Worm (Caenorhabditis elegans): Measurements from ENCODE around the gene smex-1.

The smex-1 gene

ce11 chrV:8271995-8272394 lies 23.8 kb downstream of the smex-1 start, which contains the start of gene asp-5:
asp-5 (plus strand) TSS chrV:8272385.
- TF ChIP-seq him-1 (tag; optimal IDR thresholded peaks at IDR 0.05) (no peak), W03F9.2 (tag; optimal IDR thresholded peaks at IDR 0.05) (no peak), dao-5 (tag; optimal IDR thresholded peaks at IDR 0.05) (no peak)

ce11 chrV:8271395-8271794 lies 24.4 kb downstream of the smex-1 start:
- TF ChIP-seq dao-5 (tag; optimal IDR thresholded peaks at IDR 0.05) (no peak), him-1 (tag; optimal IDR thresholded peaks at IDR 0.05) (no peak), W03F9.2 (tag; optimal IDR thresholded peaks at IDR 0.05) (no peak)

- TF ChIP-seq him-1 (tag; optimal IDR thresholded peaks at IDR 0.05) (no peak), dao-5 (tag; optimal IDR thresholded peaks at IDR 0.05) (no peak), W03F9.2 (tag; optimal IDR thresholded peaks at IDR 0.05) (no peak)
Measured at ce11 chrV:8269878-8270277, 25.9 kb downstream of the smex-1 start.

DNA sequence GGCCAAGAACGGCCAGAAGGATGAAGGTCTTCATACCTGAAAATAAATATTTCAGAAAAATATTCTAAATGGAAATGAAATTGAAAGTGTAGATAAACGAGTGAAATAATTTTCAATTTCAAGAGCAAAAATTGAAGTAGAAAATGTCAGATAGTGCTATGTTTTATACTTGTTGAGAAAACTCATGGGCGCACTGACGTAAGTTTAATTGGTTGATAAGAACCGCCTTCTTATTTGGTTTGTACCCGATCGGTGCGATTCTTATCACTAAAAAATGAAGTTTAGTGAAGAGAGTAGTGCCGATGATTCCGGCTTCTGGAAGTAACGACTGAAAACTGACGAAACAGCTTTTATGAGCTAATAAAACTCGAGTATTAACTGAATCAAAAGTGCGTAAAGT lies 26.9 kb downstream of the smex-1 start, which contains the start of the genes asp-6 and asp-12:
Gene asp-6, minus strand, starts transcription at position 36 of the 400 bp plus-strand sequence.
Gene asp-12, plus strand, starts transcription at position 309 of the 400 bp plus-strand sequence.
- TF ChIP-seq W03F9.2 (tag; optimal IDR thresholded peaks at IDR 0.05) = no peak
- TF ChIP-seq dao-5 (tag; optimal IDR thresholded peaks at IDR 0.05) = no peak

- TF ChIP-seq him-1 (tag; optimal IDR thresholded peaks at IDR 0.05) = no peak
- TF ChIP-seq W03F9.2 (tag; optimal IDR thresholded peaks at IDR 0.05) = no peak
- TF ChIP-seq dao-5 (tag; optimal IDR thresholded peaks at IDR 0.05) = no peak
Measured at ce11 chrV:8267275-8267674, 28.5 kb downstream of the smex-1 start.

- TF ChIP-seq W03F9.2 (tag; optimal IDR thresholded peaks at IDR 0.05) (no peak), dao-5 (tag; optimal IDR thresholded peaks at IDR 0.05) (no peak), him-1 (tag; optimal IDR thresholded peaks at IDR 0.05) (no peak)
Measured at ce11 chrV:8266232-8266631, 29.5 kb downstream of the smex-1 start, which contains the start of gene F21F8.5. F21F8.5 (minus strand) TSS chrV:8266332.

DNA sequence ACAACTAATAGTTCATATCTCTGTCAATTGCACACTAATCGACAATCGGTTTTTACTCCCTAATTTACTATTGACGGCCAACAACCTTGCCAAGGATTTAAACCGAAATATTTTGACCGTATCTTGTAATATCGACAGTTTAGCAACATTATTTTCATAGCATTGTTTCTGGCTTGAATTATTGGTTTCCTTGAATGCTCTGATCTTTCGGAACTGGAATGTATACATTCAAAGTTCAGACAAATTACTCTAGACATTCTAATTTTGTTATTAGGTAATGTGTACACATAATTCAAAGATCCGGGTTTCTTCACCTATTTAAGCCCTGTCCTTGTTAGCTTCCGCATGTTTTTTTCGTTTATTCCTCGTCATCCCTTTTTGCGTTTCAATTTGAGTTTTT lies 31.8 kb downstream of the smex-1 start, which contains the start of gene C16D9.9:
Gene C16D9.9, plus strand, starts transcription at position 301 of the 400 bp plus-strand sequence.
- no peak for TF ChIP-seq him-1 (tag; optimal IDR thresholded peaks at IDR 0.05)
- TF ChIP-seq dao-5 (tag; optimal IDR thresholded peaks at IDR 0.05) = no peak
- no peak for TF ChIP-seq W03F9.2 (tag; optimal IDR thresholded peaks at IDR 0.05)

ce11 chrV:8263466-8263865 lies 32.3 kb downstream of the smex-1 start, which contains the start of gene C16D9.8:
C16D9.8 (minus strand) TSS chrV:8263566.
- TF ChIP-seq dao-5 (tag; optimal IDR thresholded peaks at IDR 0.05) (no peak), W03F9.2 (tag; optimal IDR thresholded peaks at IDR 0.05) (no peak), him-1 (tag; optimal IDR thresholded peaks at IDR 0.05) (no peak)

ce11 chrV:8262212-8262611 lies 33.6 kb downstream of the smex-1 start:
- TF ChIP-seq him-1 (tag; optimal IDR thresholded peaks at IDR 0.05) (no peak), W03F9.2 (tag; optimal IDR thresholded peaks at IDR 0.05) (no peak), dao-5 (tag; optimal IDR thresholded peaks at IDR 0.05) (no peak)

DNA sequence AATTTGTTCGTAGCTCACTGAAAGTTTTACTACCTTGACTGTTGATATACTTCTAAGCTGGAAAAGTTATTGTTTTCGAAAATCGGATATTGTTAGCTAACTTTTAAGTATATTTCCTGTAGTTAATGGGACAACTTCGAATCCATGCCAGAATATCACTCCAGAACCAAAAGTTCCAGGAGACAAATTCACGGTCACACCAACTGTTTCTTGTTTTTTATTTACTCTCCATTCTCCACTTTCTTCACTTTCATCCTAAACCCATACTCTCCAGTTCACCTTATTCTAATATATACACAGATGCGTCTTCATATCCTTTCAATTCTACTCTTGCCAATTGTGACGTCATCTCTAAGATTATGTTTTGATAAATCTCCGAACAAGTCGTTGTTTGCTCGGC lies 36.8 kb downstream of the smex-1 start, which contains the start of gene C16D9.1:
Gene C16D9.1, plus strand, starts transcription at position 301 of the 400 bp plus-strand sequence.
- TF ChIP-seq dao-5 (tag; optimal IDR thresholded peaks at IDR 0.05) = no peak
- TF ChIP-seq W03F9.2 (tag; optimal IDR thresholded peaks at IDR 0.05) = no peak
- TF ChIP-seq him-1 (tag; optimal IDR thresholded peaks at IDR 0.05) = no peak

- no peak for TF ChIP-seq dao-5 (tag; optimal IDR thresholded peaks at IDR 0.05)
Measured at ce11 chrV:8254973-8255372, 40.8 kb downstream of the smex-1 start.

ce11 chrV:8253946-8254345 lies 41.8 kb downstream of the smex-1 start:
- no peak for TF ChIP-seq him-1 (tag; optimal IDR thresholded peaks at IDR 0.05)

ce11 chrV:8252532-8252931 lies 43.2 kb downstream of the smex-1 start:
- no peak for TF ChIP-seq him-1 (tag; optimal IDR thresholded peaks at IDR 0.05)
- no peak for TF ChIP-seq dao-5 (tag; optimal IDR thresholded peaks at IDR 0.05)
- TF ChIP-seq W03F9.2 (tag; optimal IDR thresholded peaks at IDR 0.05) = no peak

DNA sequence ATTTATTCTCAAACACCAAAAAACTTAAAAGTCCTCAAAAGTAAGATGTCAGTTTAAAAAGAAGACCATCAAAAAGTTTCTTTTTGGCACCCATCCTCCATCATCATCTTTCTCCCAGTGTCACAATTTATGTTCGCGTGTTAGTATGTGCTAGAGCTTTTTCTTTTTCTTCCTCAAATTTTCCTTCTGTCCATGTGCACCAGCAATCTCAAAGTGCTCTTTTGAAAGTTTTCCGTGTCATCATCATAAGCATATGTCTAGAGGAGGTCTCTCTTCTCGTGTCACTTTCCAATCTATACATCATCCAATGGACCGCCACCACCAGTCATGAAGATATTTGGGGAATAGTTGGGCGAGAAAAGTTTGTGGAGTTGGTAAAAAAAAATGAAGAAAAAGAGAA lies 44.7 kb downstream of the smex-1 start:
- TF ChIP-seq dao-5 (tag; optimal IDR thresholded peaks at IDR 0.05) = no peak
- no peak for TF ChIP-seq him-1 (tag; optimal IDR thresholded peaks at IDR 0.05)
- TF ChIP-seq W03F9.2 (tag; optimal IDR thresholded peaks at IDR 0.05) = no peak

DNA sequence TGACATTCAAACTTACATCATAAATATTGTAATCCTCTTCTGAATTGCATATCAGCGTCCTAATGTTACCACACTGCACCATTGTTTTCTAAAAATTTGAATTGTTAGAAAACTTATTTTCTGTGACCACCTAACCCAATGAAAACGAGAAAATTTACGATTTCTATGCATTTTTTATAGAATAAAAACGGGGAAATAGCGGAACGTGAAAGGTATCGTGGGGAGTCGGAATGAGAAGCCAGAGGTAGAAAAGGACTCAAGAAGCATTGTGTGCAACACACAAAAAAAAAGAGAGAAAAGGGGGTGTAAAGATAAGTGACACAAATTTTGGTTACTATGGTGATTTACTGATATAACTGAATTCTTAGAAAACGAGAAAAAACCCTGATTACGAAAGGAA lies 45.6 kb downstream of the smex-1 start, which contains the start of gene C16D9.6:
Gene C16D9.6, minus strand, starts transcription at position 101 of the 400 bp plus-strand sequence.
- TF ChIP-seq dao-5 (tag; optimal IDR thresholded peaks at IDR 0.05) (no peak), him-1 (tag; optimal IDR thresholded peaks at IDR 0.05) (no peak), W03F9.2 (tag; optimal IDR thresholded peaks at IDR 0.05) (no peak)
